Worm (Caenorhabditis elegans): ENCODE measurements around the gene kat-1.

kat-1 gene

DNA sequence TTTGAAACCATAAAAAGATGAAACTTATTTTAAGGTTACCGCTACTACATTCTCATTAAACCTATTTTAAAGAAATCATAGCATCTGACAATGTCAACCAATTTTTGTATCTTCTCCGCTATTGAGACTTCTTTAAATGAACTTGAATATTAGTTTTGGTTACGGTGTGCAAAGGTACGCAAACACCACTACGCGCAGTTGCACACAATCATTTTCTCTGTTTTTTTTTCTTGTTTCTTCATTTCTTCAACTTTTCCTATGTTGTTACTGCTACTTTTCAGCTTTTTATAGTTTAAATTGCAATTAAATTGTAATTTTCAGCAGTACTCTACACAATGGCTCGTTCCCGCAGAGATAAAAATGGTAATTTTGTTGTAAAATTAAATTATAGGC, 38.0 kb downstream of the kat-1 start, which contains the start of gene F10E7.5 (continued):
- TF ChIP-seq attf-4 (tag; optimal IDR thresholded peaks at IDR 0.05) (no peak), spr-1 (tag; optimal IDR thresholded peaks at IDR 0.05) (no peak), nhr-6 (tag; optimal IDR thresholded peaks at IDR 0.05) (no peak), ceh-28 (tag; optimal IDR thresholded peaks at IDR 0.05) (no peak), dve-1 (tag; optimal IDR thresholded peaks at IDR 0.05; ENCODE audit: insufficient read depth) (no peak), ZK337.2 (GFP tag; IDR thresholded peaks at IDR 0.05) (no peak), madf-9 (GFP tag; conservative IDR thresholded peaks at IDR 0.05) (no peak), dmd-8 (GFP tag; IDR thresholded peaks at IDR 0.05) (no peak), zip-2 (tag; optimal IDR thresholded peaks at IDR 0.05) (no peak), daf-19 (GFP tag; conservative IDR thresholded peaks at IDR 0.05) (no peak), Y75B8A.6 (GFP tag; IDR thresholded peaks at IDR 0.05) (no peak), ztf-11 (tag; optimal IDR thresholded peaks at IDR 0.05) (no peak), nhr-41 (GFP tag; IDR thresholded peaks at IDR 0.05) (no peak), pqm-1 (tag; optimal IDR thresholded peaks at IDR 0.05) (no peak), lin-1 (GFP tag; IDR thresholded peaks at IDR 0.05) (no peak), ama-1 (optimal IDR thresholded peaks at IDR 0.05) (no peak), snpc-4 (tag; optimal IDR thresholded peaks at IDR 0.05) (no peak), nhr-11 (tag; optimal IDR thresholded peaks at IDR 0.05) (no peak), F10B5.3 (tag; optimal IDR thresholded peaks at IDR 0.05) (no peak), unc-62 (GFP tag; optimal IDR thresholded peaks at IDR 0.05 in 1 of 2) (no peak), unc-62 (tag; optimal IDR thresholded peaks at IDR 0.05) (no peak), unc-130 (GFP tag; optimal IDR thresholded peaks at IDR 0.05) (no peak), jun-1 (tag; optimal IDR thresholded peaks at IDR 0.05) (no peak), mxl-3 (GFP tag; optimal IDR thresholded peaks at IDR 0.05) (no peak), egl-27 (tag; optimal IDR thresholded peaks at IDR 0.05) (no peak), duxl-1 (tag; optimal IDR thresholded peaks at IDR 0.05; ENCODE audit: poor library complexity) (no peak), lin-13 (GFP tag; optimal IDR thresholded peaks at IDR 0.05) (peak; percentile 15), ceh-82 (tag; optimal IDR thresholded peaks at IDR 0.05) (no peak), ZK546.5 (tag; optimal IDR thresholded peaks at IDR 0.05) (peak in 1 of 2 experiments; percentile 22), aly-2 (tag; optimal IDR thresholded peaks at IDR 0.05) (no peak), rbr-2 (tag; optimal IDR thresholded peaks at IDR 0.05) (no peak), pha-4 (GFP tag; IDR thresholded peaks at IDR 0.05) (no peak), pha-4 (tag; optimal IDR thresholded peaks at IDR 0.05) (no peak), nhr-111 (GFP tag; optimal IDR thresholded peaks at IDR 0.05) (no peak), mes-2 (tag; optimal IDR thresholded peaks at IDR 0.05; ENCODE audit: poor library complexity, severe bottlenecking) (peak; percentile 72), cey-2 (tag; optimal IDR thresholded peaks at IDR 0.05; ENCODE audit: borderline replicate concordance, insufficient read depth) (no peak), fos-1 (tag; optimal IDR thresholded peaks at IDR 0.05) (no peak), ces-1 (GFP tag; optimal IDR thresholded peaks at IDR 0.05) (no peak), Y48G9A.11 (GFP tag; IDR thresholded peaks at IDR 0.05) (no peak), T26A8.4 (GFP tag; IDR thresholded peaks at IDR 0.05) (no peak), nhr-76 (tag; optimal IDR thresholded peaks at IDR 0.05) (no peak), mdt-29 (GFP tag; IDR thresholded peaks at IDR 0.05) (no peak), nhr-48 (tag; optimal IDR thresholded peaks at IDR 0.05) (no peak), daf-8 (GFP tag; IDR thresholded peaks at IDR 0.05) (no peak), hlh-11 (tag; optimal IDR thresholded peaks at IDR 0.05) (peak; percentile 3), zag-1 (tag; optimal IDR thresholded peaks at IDR 0.05) (no peak), ztf-7 (tag; optimal IDR thresholded peaks at IDR 0.05) (no peak), dmd-6 (GFP tag; IDR thresholded peaks at IDR 0.05) (no peak), F44E2.7 (GFP tag; IDR thresholded peaks at IDR 0.05) (no peak), hif-1 (tag; optimal IDR thresholded peaks at IDR 0.05) (no peak), ctbp-1 (GFP tag; IDR thresholded peaks at IDR 0.05) (no peak), nhr-102 (tag; optimal IDR thresholded peaks at IDR 0.05) (no peak), lim-7 (GFP tag; IDR thresholded peaks at IDR 0.05) (no peak), gei-8 (GFP tag; optimal IDR thresholded peaks at IDR 0.05) (no peak)
